Fruit fly (Drosophila melanogaster) whole organism, embryonic: ENCODE data around the gene dysc.

Source experiments
- Asciz ChIP-seq: fragments of 200-800 bp; sonication (Bioruptor generic); optimal IDR thresholded peaks from 2 replicates; lab custom pipeline; 2017; ENCODE audit warnings: missing biosample characterization, mild to moderate bottlenecking, missing genetic modification characterization, missing genetic modification reagents
- Atf3 ChIP-seq: fragments of 200-800 bp; sonication (Bioruptor generic); optimal IDR thresholded peaks from 3 replicates; lab custom pipeline; 2016; ENCODE audit warnings: missing biosample characterization, missing genetic modification characterization
- BEAF-32 ChIP-seq: fragments of 200-800 bp; sonication (Bioruptor generic); optimal IDR thresholded peaks from 3 replicates; lab custom pipeline; 2017; ENCODE audit warnings: missing biosample characterization, missing genetic modification characterization, mild to moderate bottlenecking, moderate library complexity, missing genetic modification reagents
- CG1024 ChIP-seq: fragments of 200-800 bp; sonication (Bioruptor generic); IDR thresholded peaks from 2 replicates; pipeline ENCODE4 v1.3.6; 2022; ENCODE audit warnings: missing biosample characterization, missing genetic modification characterization
- CG11504 ChIP-seq: fragments of 200-800 bp; sonication (Bioruptor generic); optimal IDR thresholded peaks from 3 replicates; lab custom pipeline; 2019; ENCODE audit warnings: missing biosample characterization, mild to moderate bottlenecking, missing genetic modification characterization, moderate library complexity
- CG15601 ChIP-seq: fragments of 200-800 bp; sonication (Bioruptor generic); optimal IDR thresholded peaks from 3 replicates; lab custom pipeline; 2019; ENCODE audit warnings: missing biosample characterization, mild to moderate bottlenecking, missing genetic modification characterization, moderate library complexity
- CG17359 ChIP-seq: fragments of 200-800 bp; sonication (Bioruptor generic); optimal IDR thresholded peaks from 3 replicates; lab custom pipeline; 2018; ENCODE audit warnings: missing biosample characterization, mild to moderate bottlenecking, missing genetic modification characterization, moderate library complexity
- CG18599 ChIP-seq: fragments of 200-800 bp; sonication (Bioruptor generic); optimal IDR thresholded peaks from 3 replicates; lab custom pipeline; 2017; ENCODE audit warnings: missing biosample characterization, missing genetic modification characterization, mild to moderate bottlenecking, moderate library complexity, missing genetic modification reagents
- CG2199 ChIP-seq: fragments of 200-800 bp; sonication (Bioruptor generic); IDR thresholded peaks from 3 replicates; pipeline ENCODE4 v1.3.6; 2022; ENCODE audit warnings: missing biosample characterization, missing genetic modification characterization
- CG2678 ChIP-seq: fragments of 200-800 bp; sonication (Bioruptor generic); optimal IDR thresholded peaks from 3 replicates; lab custom pipeline; 2019; ENCODE audit warnings: missing biosample characterization, mild to moderate bottlenecking, missing genetic modification characterization, moderate library complexity
- CG32532 ChIP-seq: fragments of 200-800 bp; sonication (Bioruptor generic); IDR thresholded peaks from 2 replicates; pipeline ENCODE4 v1.3.6; 2022; ENCODE audit warnings: missing biosample characterization, missing genetic modification characterization
- CG33213 ChIP-seq: fragments of 200-800 bp; sonication (Bioruptor generic); optimal IDR thresholded peaks from 3 replicates; lab custom pipeline; 2016; ENCODE audit warnings: missing biosample characterization, missing genetic modification characterization
- CG4617 ChIP-seq: fragments of 200-800 bp; sonication (Bioruptor generic); optimal IDR thresholded peaks from 3 replicates; lab custom pipeline; 2016; ENCODE audit warnings: missing biosample characterization, missing genetic modification characterization, borderline replicate concordance
- CG4707 ChIP-seq: fragments of 200-800 bp; sonication (Bioruptor generic); optimal IDR thresholded peaks from 2 replicates; lab custom pipeline; 2018; ENCODE audit warnings: missing biosample characterization, mild to moderate bottlenecking, missing genetic modification characterization, moderate library complexity
- CG6791 ChIP-seq: fragments of 200-800 bp; sonication (Bioruptor generic); IDR thresholded peaks from 3 replicates; pipeline ENCODE4 v1.3.6; 2022; ENCODE audit warnings: missing biosample characterization, missing genetic modification characterization; ENCODE audit not compliant: partially characterized antibody
- CG7271 ChIP-seq: fragments of 200-800 bp; sonication (Bioruptor generic); optimal IDR thresholded peaks from 2 replicates; lab custom pipeline; 2018; ENCODE audit warnings: missing biosample characterization, mild to moderate bottlenecking, missing genetic modification characterization, moderate library complexity
- CG7372 ChIP-seq: fragments of 200-800 bp; sonication (Bioruptor generic); IDR thresholded peaks from 2 replicates; pipeline ENCODE4 v1.3.6; 2022; ENCODE audit warnings: missing biosample characterization, missing genetic modification characterization
- CG7963 ChIP-seq: fragments of 200-800 bp; sonication (Bioruptor generic); IDR thresholded peaks from 3 replicates; pipeline ENCODE4 v1.3.6; 2022; ENCODE audit warnings: missing biosample characterization, missing genetic modification characterization; ENCODE audit not compliant: partially characterized antibody
- CG8290 ChIP-seq, 3 experiments: fragments of 200-800 bp; sonication (Bioruptor generic); optimal IDR thresholded peaks; 2 replicates each; lab custom pipeline; 2016 to 2019; ENCODE audit warnings: missing biosample characterization in 3 of 3, missing genetic modification characterization in 3 of 3, mild to moderate bottlenecking in 2 of 3, moderate library complexity in 1 of 3
- CG9437 ChIP-seq: fragments of 200-800 bp; sonication (Bioruptor generic); optimal IDR thresholded peaks from 2 replicates; lab custom pipeline; 2018; ENCODE audit warnings: missing biosample characterization, mild to moderate bottlenecking, missing genetic modification characterization
- Eip74EF ChIP-seq, 2 experiments: fragments of 200-800 bp in 1 of 2; fragments of >200 bp in 1 of 2; sonication (Bioruptor generic) in 1 of 2; optimal IDR thresholded peaks; 2 replicates each; lab custom pipeline; 2017 to 2019; ENCODE audit warnings: missing biosample characterization in 2 of 2, missing genetic modification characterization in 2 of 2, mild to moderate bottlenecking in 1 of 2, moderate library complexity in 1 of 2
- Ets65A ChIP-seq: fragments of 200-800 bp; sonication (Bioruptor generic); peaks from one replicate; lab custom pipeline; 2016; ENCODE audit warnings: missing biosample characterization, missing genetic modification characterization
- Fer3 ChIP-seq: fragments of 200-800 bp; sonication (Bioruptor generic); optimal IDR thresholded peaks from 2 replicates; lab custom pipeline; 2018; ENCODE audit warnings: missing biosample characterization, mild to moderate bottlenecking, missing genetic modification characterization, moderate library complexity
- Hr3 ChIP-seq: fragments of 200-800 bp; sonication (Bioruptor generic); optimal IDR thresholded peaks from 3 replicates; lab custom pipeline; 2016; ENCODE audit warnings: missing biosample characterization, missing genetic modification characterization
- Hr39 ChIP-seq: fragments of >200 bp; optimal IDR thresholded peaks from 2 replicates; lab custom pipeline; 2017
- Max ChIP-seq: fragments of 200-800 bp; sonication (Bioruptor generic); optimal IDR thresholded peaks from 2 replicates; lab custom pipeline; 2016; ENCODE audit warnings: missing biosample characterization, mild to moderate bottlenecking, missing genetic modification characterization
- Med ChIP-seq: fragments of 200-800 bp; sonication (Bioruptor generic); peaks from one replicate; lab custom pipeline; 2016; ENCODE audit warnings: missing biosample characterization, missing genetic modification characterization, mild to moderate bottlenecking, inconsistent platforms, moderate library complexity
- Sox102F ChIP-seq: fragments of 200-800 bp; sonication (Bioruptor generic); optimal IDR thresholded peaks from 2 replicates; lab custom pipeline; 2018; ENCODE audit warnings: missing biosample characterization, mild to moderate bottlenecking, missing genetic modification characterization, moderate library complexity
- Spps ChIP-seq: fragments of 200-800 bp; sonication (Bioruptor generic); optimal IDR thresholded peaks from 2 replicates; lab custom pipeline; 2018; ENCODE audit warnings: missing biosample characterization, mild to moderate bottlenecking, missing genetic modification characterization
- ci ChIP-seq: fragments of 200-800 bp; sonication (Bioruptor generic); IDR thresholded peaks from 3 replicates; pipeline ENCODE4 v1.3.6; 2022; ENCODE audit warnings: missing biosample characterization, missing genetic modification characterization
- crol ChIP-seq: fragments of 200-800 bp; sonication (Bioruptor generic); IDR thresholded peaks from 2 replicates; pipeline ENCODE4 v1.3.6; 2022; ENCODE audit warnings: missing biosample characterization, missing genetic modification characterization
- jing ChIP-seq: fragments of 200-800 bp; sonication (Bioruptor generic); optimal IDR thresholded peaks from 2 replicates; lab custom pipeline; 2018; ENCODE audit warnings: missing biosample characterization, mild to moderate bottlenecking, missing genetic modification characterization
- lmd ChIP-seq: fragments of 200-800 bp; sonication (Bioruptor generic); IDR thresholded peaks from 2 replicates; pipeline ENCODE4 v1.3.6; 2022; ENCODE audit warnings: missing biosample characterization, missing genetic modification characterization
- pfk ChIP-seq: fragments of 200-800 bp; sonication (Bioruptor generic); optimal IDR thresholded peaks from 2 replicates; lab custom pipeline; 2018; ENCODE audit warnings: missing biosample characterization, mild to moderate bottlenecking, missing genetic modification characterization, moderate library complexity
- sens-2 ChIP-seq: fragments of 200-800 bp; sonication (Bioruptor generic); IDR thresholded peaks from 2 replicates; pipeline ENCODE4 v1.3.6; 2022; ENCODE audit warnings: missing biosample characterization, missing genetic modification characterization
- slbo ChIP-seq: fragments of 200-800 bp; sonication (Bioruptor generic); IDR thresholded peaks from 2 replicates; pipeline ENCODE4 v1.3.6; 2022; ENCODE audit warnings: missing biosample characterization, missing genetic modification characterization
- stwl ChIP-seq: fragments of 200-800 bp; sonication (Bioruptor generic); optimal IDR thresholded peaks from 3 replicates; lab custom pipeline; 2018; ENCODE audit warnings: missing biosample characterization, mild to moderate bottlenecking, missing genetic modification characterization, moderate library complexity
- tll ChIP-seq, 2 experiments: fragments of 200-800 bp in 1 of 2; fragments of >200 bp in 1 of 2; sonication (Bioruptor generic) in 1 of 2; optimal IDR thresholded peaks; 2 replicates each; lab custom pipeline; 2017 to 2019; ENCODE audit warnings: missing biosample characterization in 2 of 2, missing genetic modification characterization in 2 of 2, mild to moderate bottlenecking in 1 of 2, moderate library complexity in 1 of 2
- zen ChIP-seq: fragments of 200-800 bp; sonication (Bioruptor generic); optimal IDR thresholded peaks from 3 replicates; lab custom pipeline; 2018; ENCODE audit warnings: missing biosample characterization, mild to moderate bottlenecking, missing genetic modification characterization, moderate library complexity
- zfh2 ChIP-seq: fragments of 200-800 bp; sonication (Bioruptor generic); optimal IDR thresholded peaks from 2 replicates; lab custom pipeline; 2016; ENCODE audit warnings: missing biosample characterization, missing genetic modification characterization

The dysc gene

dm6 chr3L:13904021-13904325 lies 937 bp upstream of the dysc start (continued):
- TF ChIP-seq CG7963 (GFP tag; lab: Robert Waterston, UW) = no peak
- TF ChIP-seq CG18599 (GFP tag; lab: Kevin White, UChicago) = peak; percentile 28
- TF ChIP-seq Spps (tag; lab: Kevin White, UChicago) = no peak
- TF ChIP-seq CG4707 (GFP tag; lab: Kevin White, UChicago) = no peak
- TF ChIP-seq Fer3 (tag; lab: Kevin White, UChicago) = peak; percentile 25
- TF ChIP-seq Sox102F (GFP tag; lab: Kevin White, UChicago) = peak; percentile 44
- TF ChIP-seq slbo = peak; percentile 44; the same call in 1 of the 2 replicates

- peak; percentile 62 for TF ChIP-seq Med
- TF ChIP-seq CG11504 (tag; lab: Kevin White, UChicago) = peak; percentile 38
- no peak for TF ChIP-seq tll (GFP tag; optimal IDR thresholded peaks at IDR 0.05; lab: Kevin White, UChicago)
- TF ChIP-seq CG15601 (tag; lab: Kevin White, UChicago) = peak; percentile 98
- peak; percentile 68; the same call in 1 of the 3 replicates for TF ChIP-seq CG2199 (GFP tag; lab: Robert Waterston, UW)
- TF ChIP-seq CG1024 (GFP tag; lab: Robert Waterston, UW) = no peak
Observed at dm6 chr3L:13900635-13901034, 2.4 kb downstream of the dysc start.

dm6 chr3L:13887092-13887491 lies 15.9 kb downstream of the dysc start:
- TF ChIP-seq Ets65A = peak; percentile 83
- TF ChIP-seq Max (GFP tag; lab: Kevin White, UChicago) = no peak
- TF ChIP-seq Atf3 (GFP tag; lab: Kevin White, UChicago) = no peak
- TF ChIP-seq crol = 0 out of 2 replicates have a peak, but pooled peaks have one; percentile 14
- peak; percentile 69 for TF ChIP-seq Hr39
- no peak for TF ChIP-seq lmd (GFP tag; lab: Robert Waterston, UW)
- TF ChIP-seq, all 482 proteins: peak for 3

- TF ChIP-seq CG33213 (GFP tag; lab: Kevin White, UChicago) = no peak
- no peak for TF ChIP-seq Asciz (GFP tag; lab: Kevin White, UChicago)
- TF ChIP-seq zfh2 (GFP tag; lab: Kevin White, UChicago) = no peak
- TF ChIP-seq Hr3 (GFP tag; lab: Kevin White, UChicago) = no peak
- no peak for TF ChIP-seq jing
- no peak for TF ChIP-seq CG7271 (tag; lab: Kevin White, UChicago)
- TF ChIP-seq CG2678 = no peak
- no peak for TF ChIP-seq Eip74EF (GFP tag; optimal IDR thresholded peaks at IDR 0.05; lab: Kevin White, UChicago)
- no peak for TF ChIP-seq CG8290 (GFP tag; optimal IDR thresholded peaks at IDR 0.05; lab: Kevin White, UChicago)
- no peak for TF ChIP-seq CG8290 (tag; optimal IDR thresholded peaks at IDR 0.05; lab: Kevin White, UChicago)
- TF ChIP-seq sens-2 (GFP tag; lab: Robert Waterston, UW) = no peak
- peak; percentile 94 for TF ChIP-seq stwl
- TF ChIP-seq CG4617 = no peak
- no peak for TF ChIP-seq CG32532
- TF ChIP-seq BEAF-32 (GFP tag; lab: Kevin White, UChicago) = no peak
- TF ChIP-seq CG7372 (GFP tag; lab: Robert Waterston, UW) = no peak
- no peak for TF ChIP-seq ci (GFP tag; lab: Robert Waterston, UW)
- TF ChIP-seq CG9437 (GFP tag; lab: Kevin White, UChicago) = no peak
- peak; percentile 41 for TF ChIP-seq zen
- TF ChIP-seq CG2199 (GFP tag; lab: Robert Waterston, UW) = peak; percentile 30; the same call in 1 of the 3 replicates
- peak; percentile 46; the same call in 1 of the 3 replicates for TF ChIP-seq CG6791 (GFP tag; lab: Robert Waterston, UW)
- TF ChIP-seq pfk = peak; percentile 74
- no peak for TF ChIP-seq CG17359 (tag; lab: Kevin White, UChicago)
Observed at dm6 chr3L:13884460-13885056, 18.5 kb downstream of the dysc start.
